Fruit fly (Drosophila melanogaster): ENCODE results near the gene CLIP-190.
A peak's percentile ranks its signal among the peaks of the same experiment; 100 is the strongest.

CLIP-190 gene

dm6 chr2L:17385221-17385529, 675 bp downstream of the CLIP-190 start (continued):
- TF ChIP-seq B-H1 (GFP tag; IDR thresholded peaks at IDR 0.05) (no peak), CG2120 (GFP tag; optimal IDR thresholded peaks at IDR 0.05) (peak; percentile 19), knrl (GFP tag; IDR thresholded peaks at IDR 0.05; ENCODE audit: partially characterized antibody) (no peak), BtbVII (GFP tag; optimal IDR thresholded peaks at IDR 0.05) (no peak), Rx (GFP tag; IDR thresholded peaks at IDR 0.05) (no peak), wor (GFP tag; IDR thresholded peaks at IDR 0.05) (no peak), zfh1 (GFP tag; IDR thresholded peaks at IDR 0.05) (no peak), crc (GFP tag; optimal IDR thresholded peaks at IDR 0.05) (no peak), CG31224 (GFP tag; IDR thresholded peaks at IDR 0.05) (no peak), tap (tag; optimal IDR thresholded peaks at IDR 0.05) (no peak), CG17829 (tag; optimal IDR thresholded peaks at IDR 0.05) (peak; percentile 15), CG10274 (GFP tag; optimal IDR thresholded peaks at IDR 0.05) (no peak), crol (GFP tag; IDR thresholded peaks at IDR 0.05) (no peak), nom (GFP tag; optimal IDR thresholded peaks at IDR 0.05) (peak; percentile 99), vvl (GFP tag; IDR thresholded peaks at IDR 0.05) (peak; percentile 27; the same call in 1 of the 2 replicates), slp2 (GFP tag; optimal IDR thresholded peaks at IDR 0.05) (no peak), ftz-f1 (GFP tag; optimal IDR thresholded peaks at IDR 0.05) (no peak), CG6765 (GFP tag; optimal IDR thresholded peaks at IDR 0.05) (no peak), odd (GFP tag; optimal IDR thresholded peaks at IDR 0.05) (no peak), CG16863 (GFP tag; optimal IDR thresholded peaks at IDR 0.05) (no peak), CG13287 (GFP tag; IDR thresholded peaks at IDR 0.05; ENCODE audit: partially characterized antibody) (no peak; the same call in 1 of the 2 replicates), HLH54F (GFP tag; optimal IDR thresholded peaks at IDR 0.05) (no peak), ATbp (GFP tag; optimal IDR thresholded peaks at IDR 0.05) (no peak), chinmo (GFP tag; IDR thresholded peaks at IDR 0.05; ENCODE audit: partially characterized antibody) (no peak), CG14965 (GFP tag; optimal IDR thresholded peaks at IDR 0.05; ENCODE audit: borderline replicate concordance) (no peak), CG11504 (tag; optimal IDR thresholded peaks at IDR 0.05) (peak; percentile 31), E2f1 (GFP tag; IDR thresholded peaks at IDR 0.05) (peak; percentile 82; the same call in 1 of the 2 replicates), CG9876 (GFP tag; optimal IDR thresholded peaks at IDR 0.05) (no peak), az2 (GFP tag; optimal IDR thresholded peaks at IDR 0.05) (no peak), H15 (GFP tag; IDR thresholded peaks at IDR 0.05) (no peak), CG32772 (GFP tag; IDR thresholded peaks at IDR 0.05) (no peak), CG12071 (GFP tag; optimal IDR thresholded peaks at IDR 0.05) (no peak), CG7839 (tag; optimal IDR thresholded peaks at IDR 0.05) (peak; percentile 29), CG13894 (tag; optimal IDR thresholded peaks at IDR 0.05) (no peak), Awh (GFP tag; IDR thresholded peaks at IDR 0.05) (no peak), fd3F (GFP tag; optimal IDR thresholded peaks at IDR 0.05) (no peak), Hsf (GFP tag; optimal IDR thresholded peaks at IDR 0.05) (no peak), ttk (GFP tag; IDR thresholded peaks at IDR 0.05) (no peak), Fer1 (GFP tag; optimal IDR thresholded peaks at IDR 0.05) (peak; percentile 15), hbn (GFP tag; IDR thresholded peaks at IDR 0.05; ENCODE audit: partially characterized antibody) (no peak), otp (GFP tag; IDR thresholded peaks at IDR 0.05) (no peak), CG6854 (GFP tag; optimal IDR thresholded peaks at IDR 0.05) (no peak), NC2β (GFP tag; optimal IDR thresholded peaks at IDR 0.05) (no peak), E2f2 (GFP tag; IDR thresholded peaks at IDR 0.05) (peak; percentile 62), Dip2 (GFP tag; IDR thresholded peaks at IDR 0.05) (no peak), Myb (GFP tag; optimal IDR thresholded peaks at IDR 0.05) (no peak), C15 (GFP tag; IDR thresholded peaks at IDR 0.05) (no peak), CG30020 (tag; optimal IDR thresholded peaks at IDR 0.05) (no peak), Deaf1 (tag; optimal IDR thresholded peaks at IDR 0.05) (peak; percentile 9), schlank (tag; optimal IDR thresholded peaks at IDR 0.05) (no peak), CG9797 (GFP tag; optimal IDR thresholded peaks at IDR 0.05) (no peak), CG8765 (GFP tag; IDR thresholded peaks at IDR 0.05) (no peak), CG7786 (GFP tag; optimal IDR thresholded peaks at IDR 0.05) (no peak)
